Worm (Caenorhabditis elegans): ENCODE measurements around the gene C31H2.4.

DNA sequence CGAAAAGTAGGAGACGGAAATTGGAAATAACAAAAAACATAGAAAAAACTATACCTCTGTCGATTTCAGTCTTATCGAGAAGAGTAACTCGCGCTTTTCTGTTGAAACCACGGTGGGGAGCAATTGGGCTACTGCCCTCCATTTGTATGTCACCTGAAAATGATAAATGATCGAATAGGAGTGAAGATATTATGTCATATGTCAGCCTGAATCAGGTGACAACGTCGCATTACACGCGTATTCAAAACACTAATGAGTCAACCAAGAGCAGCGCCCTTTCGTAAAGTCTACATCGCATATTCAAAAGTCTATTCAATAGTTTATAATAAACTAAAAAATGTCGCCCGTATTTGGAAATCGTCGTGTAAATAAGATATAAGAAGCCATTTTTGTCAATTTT is 6.5 kb downstream of the C31H2.4 start:
- no peak for TF ChIP-seq ama-1 (optimal IDR thresholded peaks at IDR 0.05)
- TF ChIP-seq F13C5.2 (tag; optimal IDR thresholded peaks at IDR 0.05) = no peak
- no peak for TF ChIP-seq tbx-37 (GFP tag; conservative IDR thresholded peaks at IDR 0.05)
- TF ChIP-seq tbx-11 (GFP tag; IDR thresholded peaks at IDR 0.05) = no peak
- no peak for TF ChIP-seq B0310.2 (tag; optimal IDR thresholded peaks at IDR 0.05)

Data from whole organism, early embryonic.